Fruit fly (Drosophila melanogaster) whole organism, embryonic: ENCODE data around the gene CG15332.

ENCODE experiments used
- CG10209 ChIP-seq: fragments of 200-800 bp; sonication (Bioruptor generic); optimal IDR thresholded peaks from 3 replicates; lab custom pipeline; 2017; ENCODE audit warnings: missing biosample characterization, mild to moderate bottlenecking, missing genetic modification characterization, missing genetic modification reagents
- CG10543 ChIP-seq: fragments of 200-800 bp; sonication (Bioruptor generic); optimal IDR thresholded peaks from 3 replicates; lab custom pipeline; 2017; ENCODE audit warnings: missing biosample characterization, mild to moderate bottlenecking, missing genetic modification characterization, moderate library complexity
- CG11247 ChIP-seq: fragments of 200-800 bp; sonication (Bioruptor generic); IDR thresholded peaks from 2 replicates; pipeline ENCODE4 v1.3.6; 2022; ENCODE audit warnings: missing biosample characterization, missing genetic modification characterization
- CG11560 ChIP-seq: fragments of 200-800 bp; sonication (Bioruptor generic); IDR thresholded peaks from 3 replicates; pipeline ENCODE4 v1.3.6; 2022; ENCODE audit warnings: missing biosample characterization, missing genetic modification characterization
- CG11695 ChIP-seq: fragments of 200-800 bp; sonication (Bioruptor generic); IDR thresholded peaks from 3 replicates; pipeline ENCODE4 v1.3.6; 2022; ENCODE audit warnings: missing biosample characterization, missing genetic modification characterization
- CG12104 ChIP-seq: fragments of 200-800 bp; sonication (Bioruptor generic); optimal IDR thresholded peaks from 3 replicates; lab custom pipeline; 2016; ENCODE audit warnings: missing biosample characterization, missing genetic modification characterization
- CG12155 ChIP-seq: fragments of 200-800 bp; sonication (Bioruptor generic); optimal IDR thresholded peaks from 3 replicates; lab custom pipeline; 2016; ENCODE audit warnings: missing biosample characterization, missing genetic modification characterization
- CG12391 ChIP-seq: fragments of 200-800 bp; sonication (Bioruptor generic); optimal IDR thresholded peaks from 3 replicates; lab custom pipeline; 2018; ENCODE audit warnings: missing biosample characterization, mild to moderate bottlenecking, missing genetic modification characterization, moderate library complexity
- CG12769 ChIP-seq: fragments of 200-800 bp; sonication (Bioruptor generic); optimal IDR thresholded peaks from 2 replicates; lab custom pipeline; 2019; ENCODE audit warnings: missing biosample characterization, mild to moderate bottlenecking, missing genetic modification characterization, moderate library complexity
- CG1602 ChIP-seq: fragments of 200-800 bp; sonication (Bioruptor generic); optimal IDR thresholded peaks from 3 replicates; lab custom pipeline; 2016; ENCODE audit warnings: missing biosample characterization, missing genetic modification characterization
- CG17385 ChIP-seq: fragments of 200-800 bp; sonication (Bioruptor generic); optimal IDR thresholded peaks from 3 replicates; lab custom pipeline; 2018; ENCODE audit warnings: missing biosample characterization, mild to moderate bottlenecking, missing genetic modification characterization
- CG17568 ChIP-seq: fragments of 200-800 bp; sonication (Bioruptor generic); optimal IDR thresholded peaks from 2 replicates; lab custom pipeline; 2018; ENCODE audit warnings: missing biosample characterization, mild to moderate bottlenecking, missing genetic modification characterization, moderate library complexity
- CG31224 ChIP-seq: fragments of 200-800 bp; sonication (Bioruptor generic); IDR thresholded peaks from 2 replicates; pipeline ENCODE4 v1.3.6; 2022; ENCODE audit warnings: missing biosample characterization, missing genetic modification characterization
- CG3163 ChIP-seq: fragments of 200-800 bp; sonication (Bioruptor generic); optimal IDR thresholded peaks from 3 replicates; lab custom pipeline; 2016; ENCODE audit warnings: missing biosample characterization, missing genetic modification characterization
- CG5953 ChIP-seq: fragments of 200-800 bp; sonication (Bioruptor generic); IDR thresholded peaks from 2 replicates; pipeline ENCODE4 v1.3.6; 2022; ENCODE audit warnings: missing biosample characterization, missing genetic modification characterization
- CG6689 ChIP-seq: fragments of 200-800 bp; sonication (Bioruptor generic); IDR thresholded peaks from 2 replicates; pipeline ENCODE4 v1.3.6; 2022; ENCODE audit warnings: missing biosample characterization, missing genetic modification characterization
- CG7839 ChIP-seq: fragments of 200-800 bp; sonication (Bioruptor generic); optimal IDR thresholded peaks from 3 replicates; lab custom pipeline; 2018; ENCODE audit warnings: missing biosample characterization, mild to moderate bottlenecking, missing genetic modification characterization, moderate library complexity
- CG8290 ChIP-seq, 3 experiments: fragments of 200-800 bp; sonication (Bioruptor generic); optimal IDR thresholded peaks; 2 replicates each; lab custom pipeline; 2016 to 2019; ENCODE audit warnings: missing biosample characterization in 3 of 3, missing genetic modification characterization in 3 of 3, mild to moderate bottlenecking in 2 of 3, moderate library complexity in 1 of 3
- CG8388 ChIP-seq: fragments of 200-800 bp; sonication (Bioruptor generic); optimal IDR thresholded peaks from 2 replicates; lab custom pipeline; 2019; ENCODE audit warnings: missing biosample characterization, mild to moderate bottlenecking, missing genetic modification characterization, moderate library complexity
- CG8924 ChIP-seq: fragments of 200-800 bp; optimal IDR thresholded peaks from 3 replicates; lab custom pipeline; 2019; ENCODE audit warnings: missing biosample characterization, mild to moderate bottlenecking, missing genetic modification characterization, moderate library complexity
- CG9609 ChIP-seq: fragments of 200-800 bp; sonication (Bioruptor generic); optimal IDR thresholded peaks from 3 replicates; lab custom pipeline; 2016; ENCODE audit warnings: missing biosample characterization, missing genetic modification characterization
- D19B ChIP-seq: fragments of 200-800 bp; sonication (Bioruptor generic); optimal IDR thresholded peaks from 2 replicates; lab custom pipeline; 2017; ENCODE audit warnings: missing biosample characterization, mild to moderate bottlenecking, missing genetic modification characterization
- Deaf1 ChIP-seq: fragments of 200-800 bp; optimal IDR thresholded peaks from 3 replicates; lab custom pipeline; 2019; ENCODE audit warnings: missing biosample characterization, mild to moderate bottlenecking, missing genetic modification characterization, moderate library complexity
- Dip2 ChIP-seq: fragments of 200-800 bp; sonication (Bioruptor generic); IDR thresholded peaks from 2 replicates; pipeline ENCODE4 v1.3.6; 2022; ENCODE audit warnings: missing biosample characterization, missing genetic modification characterization
- Gsc ChIP-seq: fragments of 200-800 bp; sonication (Bioruptor generic); IDR thresholded peaks from 2 replicates; pipeline ENCODE4 v1.3.6; 2022; ENCODE audit warnings: missing biosample characterization, missing genetic modification characterization
- HmgZ ChIP-seq: fragments of 200-800 bp; sonication (Bioruptor generic); optimal IDR thresholded peaks from 2 replicates; lab custom pipeline; 2018; ENCODE audit warnings: missing biosample characterization, mild to moderate bottlenecking, missing genetic modification characterization
- Hmx ChIP-seq: fragments of 200-800 bp; sonication (Bioruptor generic); optimal IDR thresholded peaks from 2 replicates; lab custom pipeline; 2016; ENCODE audit warnings: missing biosample characterization, missing genetic modification characterization
- Hsf ChIP-seq: fragments of 200-800 bp; sonication (Bioruptor generic); optimal IDR thresholded peaks from 3 replicates; lab custom pipeline; 2016; ENCODE audit warnings: missing biosample characterization, missing genetic modification characterization
- Ptx1 ChIP-seq: fragments of 200-800 bp; sonication (Bioruptor generic); IDR thresholded peaks from 2 replicates; pipeline ENCODE4 v1.3.6; 2022; ENCODE audit warnings: missing biosample characterization, missing genetic modification characterization
- Rx ChIP-seq: fragments of 200-800 bp; sonication (Bioruptor generic); IDR thresholded peaks from 2 replicates; pipeline ENCODE4 v1.3.6; 2022; ENCODE audit warnings: missing biosample characterization, missing genetic modification characterization
- Vsx1 ChIP-seq: fragments of 200-800 bp; sonication (Bioruptor generic); optimal IDR thresholded peaks from 2 replicates; lab custom pipeline; 2017; ENCODE audit warnings: missing biosample characterization, mild to moderate bottlenecking, missing genetic modification characterization, missing genetic modification reagents
- Xbp1 ChIP-seq: fragments of 200-800 bp; sonication (Bioruptor generic); optimal IDR thresholded peaks from 3 replicates; lab custom pipeline; 2016; ENCODE audit warnings: missing biosample characterization, mild to moderate bottlenecking, missing genetic modification characterization
- ap ChIP-seq: fragments of 200-800 bp; sonication (Bioruptor generic); IDR thresholded peaks from 2 replicates; pipeline ENCODE4 v1.3.6; 2022; ENCODE audit warnings: missing biosample characterization, missing genetic modification characterization
- ase ChIP-seq: fragments of 200-800 bp; sonication (Bioruptor generic); IDR thresholded peaks from 3 replicates; pipeline ENCODE4 v1.3.6; 2022; ENCODE audit warnings: missing biosample characterization, missing genetic modification characterization
- bcd ChIP-seq: fragments of 200-800 bp; sonication (Bioruptor generic); optimal IDR thresholded peaks from 2 replicates; lab custom pipeline; 2017; ENCODE audit warnings: missing biosample characterization, mild to moderate bottlenecking, missing genetic modification characterization
- btn ChIP-seq: fragments of 200-800 bp; sonication (Bioruptor generic); optimal IDR thresholded peaks from 2 replicates; lab custom pipeline; 2016; ENCODE audit warnings: missing biosample characterization, missing genetic modification characterization
- chn ChIP-seq: fragments of 200-800 bp; sonication (Bioruptor generic); optimal IDR thresholded peaks from 2 replicates; lab custom pipeline; 2016; ENCODE audit warnings: missing biosample characterization, missing genetic modification characterization
- corto ChIP-seq: fragments of 200-800 bp; sonication (Bioruptor generic); optimal IDR thresholded peaks from 2 replicates; lab custom pipeline; 2016; ENCODE audit warnings: missing biosample characterization, mild to moderate bottlenecking, missing genetic modification characterization, moderate library complexity
- ems ChIP-seq: fragments of 200-800 bp; sonication (Bioruptor generic); optimal IDR thresholded peaks from 3 replicates; lab custom pipeline; 2016; ENCODE audit warnings: missing biosample characterization, missing genetic modification characterization
- eve ChIP-seq, 2 experiments: fragments of >200 bp; optimal IDR thresholded peaks; 2 replicates each; lab custom pipeline; 2017; ENCODE audit warnings: missing biosample characterization in 2 of 2, missing genetic modification characterization in 2 of 2
- exex ChIP-seq: fragments of 200-800 bp; sonication (Bioruptor generic); optimal IDR thresholded peaks from 4 replicates; lab custom pipeline; 2018; ENCODE audit warnings: missing biosample characterization, mild to moderate bottlenecking, missing genetic modification characterization, moderate library complexity
- ftz-f1 ChIP-seq: fragments of 200-800 bp; sonication (Bioruptor generic); optimal IDR thresholded peaks from 2 replicates; lab custom pipeline; 2016; ENCODE audit warnings: missing biosample characterization, missing genetic modification characterization
- hth ChIP-seq: fragments of >200 bp; optimal IDR thresholded peaks from 2 replicates; lab custom pipeline; 2017; ENCODE audit warnings: inconsistent platforms
- ranshi ChIP-seq: fragments of 200-800 bp; sonication (Bioruptor generic); IDR thresholded peaks from 2 replicates; pipeline ENCODE4 v1.3.6; 2022; ENCODE audit warnings: missing biosample characterization, missing genetic modification characterization
- sens-2 ChIP-seq: fragments of 200-800 bp; sonication (Bioruptor generic); IDR thresholded peaks from 2 replicates; pipeline ENCODE4 v1.3.6; 2022; ENCODE audit warnings: missing biosample characterization, missing genetic modification characterization
- sqz ChIP-seq: fragments of 200-800 bp; sonication (Bioruptor generic); optimal IDR thresholded peaks from 3 replicates; lab custom pipeline; 2018; ENCODE audit warnings: missing biosample characterization, mild to moderate bottlenecking, missing genetic modification characterization
- ssp ChIP-seq: fragments of 200-800 bp; sonication (Bioruptor generic); IDR thresholded peaks from 2 replicates; pipeline ENCODE4 v1.3.6; 2022; ENCODE audit warnings: missing biosample characterization, missing genetic modification characterization
- twi ChIP-seq: fragments of 200-800 bp; optimal IDR thresholded peaks from 2 replicates; lab custom pipeline; 2019; ENCODE audit warnings: missing biosample characterization, mild to moderate bottlenecking, missing genetic modification characterization, moderate library complexity
- zf30C ChIP-seq: fragments of 200-800 bp; sonication (Bioruptor generic); optimal IDR thresholded peaks from 3 replicates; lab custom pipeline; 2018; ENCODE audit warnings: missing biosample characterization, mild to moderate bottlenecking, missing genetic modification characterization
- zfh2 ChIP-seq: fragments of 200-800 bp; sonication (Bioruptor generic); optimal IDR thresholded peaks from 2 replicates; lab custom pipeline; 2016; ENCODE audit warnings: missing biosample characterization, missing genetic modification characterization

The CG15332 gene

dm6 chrX:7933210-7933915, 22.4 kb downstream of the CG15332 start, which contains the start of the genes Dhdds and RpS14a (continued):
- TF ChIP-seq CG7839 (peak; percentile 40), sqz (GFP tag; lab: Kevin White, UChicago) (peak; percentile 36), Rx (GFP tag; lab: Robert Waterston, UW) (peak; percentile 11; the same call in 1 of the 2 replicates), ap (no peak), btn (GFP tag; lab: Kevin White, UChicago) (no peak), zf30C (GFP tag; lab: Kevin White, UChicago) (no peak), Vsx1 (GFP tag; lab: Kevin White, UChicago) (peak; percentile 54), CG11247 (GFP tag; lab: Robert Waterston, UW) (no peak), Dip2 (GFP tag; lab: Robert Waterston, UW) (no peak), CG12769 (no peak), CG1602 (GFP tag; lab: Kevin White, UChicago) (no peak), hth (no peak), CG11695 (GFP tag; lab: Robert Waterston, UW) (0 out of 3 replicates have a peak, but pooled peaks have one; percentile 17), D19B (GFP tag; lab: Kevin White, UChicago) (peak; percentile 47), CG8290 (GFP tag; optimal IDR thresholded peaks at IDR 0.05; lab: Kevin White, UChicago) (peak; percentile 56), CG8290 (tag; optimal IDR thresholded peaks at IDR 0.05; lab: Kevin White, UChicago) (peak; percentile 17 to 35), ftz-f1 (no peak), CG12391 (tag; lab: Kevin White, UChicago) (peak; percentile 63), Hsf (GFP tag; lab: Kevin White, UChicago) (peak; percentile 54), bcd (GFP tag; lab: Kevin White, UChicago) (peak; percentile 88), exex (tag; lab: Kevin White, UChicago) (no peak), CG6689 (GFP tag; lab: Robert Waterston, UW) (no peak), HmgZ (tag; lab: Kevin White, UChicago) (no peak), corto (no peak), ssp (GFP tag; lab: Robert Waterston, UW) (no peak), sens-2 (GFP tag; lab: Robert Waterston, UW) (0 out of 2 replicates have a peak, but pooled peaks have one; percentile 19), CG10543 (GFP tag; lab: Kevin White, UChicago) (peak; percentile 65), CG10209 (GFP tag; lab: Kevin White, UChicago) (peak; percentile 70), CG17385 (GFP tag; lab: Kevin White, UChicago) (peak; percentile 67), Xbp1 (peak; percentile 47), CG12104 (GFP tag; lab: Kevin White, UChicago) (peak; percentile 82), CG31224 (GFP tag; lab: Robert Waterston, UW) (peak; percentile 37; the same call in 1 of the 2 replicates), Deaf1 (tag; lab: Kevin White, UChicago) (no peak), CG17568 (peak; percentile 78), ems (GFP tag; lab: Kevin White, UChicago) (no peak), ranshi (GFP tag; lab: Robert Waterston, UW) (peak; percentile 8; the same call in 1 of the 2 replicates), CG9609 (GFP tag; lab: Kevin White, UChicago) (peak; percentile 41), CG8388 (GFP tag; lab: Kevin White, UChicago) (peak; percentile 45), eve (GFP tag; optimal IDR thresholded peaks at IDR 0.05; lab: Kevin White, UChicago) (no peak), Ptx1 (GFP tag; lab: Robert Waterston, UW) (no peak), ase (GFP tag; lab: Robert Waterston, UW) (no peak), chn (GFP tag; lab: Kevin White, UChicago) (no peak), CG12155 (GFP tag; lab: Kevin White, UChicago) (peak; percentile 38), CG3163 (GFP tag; lab: Kevin White, UChicago) (no peak), Hmx (GFP tag; lab: Kevin White, UChicago) (no peak), CG8924 (tag; lab: Kevin White, UChicago) (peak; percentile 49), CG5953 (GFP tag; lab: Robert Waterston, UW) (no peak), Gsc (GFP tag; lab: Robert Waterston, UW) (no peak), zfh2 (GFP tag; lab: Kevin White, UChicago) (peak; percentile 61), CG11560 (tag; lab: Robert Waterston, UW) (peak; percentile 70; the same call in 2 of the 3 replicates), twi (tag; lab: Kevin White, UChicago) (peak; percentile 16)
